Fruit fly (Drosophila melanogaster): ENCODE results near the gene CtsK1.
A peak's percentile ranks its signal among the peaks of the same experiment; 100 is the strongest.

The CtsK1 gene

dm6 chr3L:13993742-13994719 lies at the start of gene CtsK1 (continued):
- TF ChIP-seq otp (GFP tag; IDR thresholded peaks at IDR 0.05): no peak
- TF ChIP-seq CG4617 (GFP tag; optimal IDR thresholded peaks at IDR 0.05; ENCODE audit: borderline replicate concordance): no peak
- TF ChIP-seq CG10959 (GFP tag; IDR thresholded peaks at IDR 0.05): no peak
- TF ChIP-seq CG32532 (GFP tag; IDR thresholded peaks at IDR 0.05): peak; percentile 51; the same call in 1 of the 2 replicates
- TF ChIP-seq CG31365 (tag; optimal IDR thresholded peaks at IDR 0.05): no peak
- TF ChIP-seq ind (GFP tag; optimal IDR thresholded peaks at IDR 0.05): peak; percentile 2
- no peak for TF ChIP-seq Dek (tag; optimal IDR thresholded peaks at IDR 0.05)
- no peak for TF ChIP-seq aop (GFP tag; IDR thresholded peaks at IDR 0.05)
- TF ChIP-seq pan (optimal IDR thresholded peaks at IDR 0.05): no peak
- peak in 1 of 2 experiments; percentile 74 for TF ChIP-seq pan (GFP tag; optimal IDR thresholded peaks at IDR 0.05 in 1 of 2, IDR thresholded peaks at IDR 0.05 in 1 of 2)
- no peak for TF ChIP-seq fd64A (GFP tag; optimal IDR thresholded peaks at IDR 0.05)
- TF ChIP-seq CG18619 (GFP tag; optimal IDR thresholded peaks at IDR 0.05): no peak
- no peak for TF ChIP-seq bab2 (GFP tag; optimal IDR thresholded peaks at IDR 0.05)
- no peak for TF ChIP-seq shn (GFP tag; optimal IDR thresholded peaks at IDR 0.05)
- no peak for TF ChIP-seq CG7556 (GFP tag; optimal IDR thresholded peaks at IDR 0.05)
- TF ChIP-seq Sox100B (GFP tag; optimal IDR thresholded peaks at IDR 0.05): peak; percentile 24
- peak; percentile 34 for TF ChIP-seq CG2120 (GFP tag; optimal IDR thresholded peaks at IDR 0.05)
- TF ChIP-seq CG3726 (GFP tag; IDR thresholded peaks at IDR 0.05): no peak
- peak; percentile 70 for TF ChIP-seq Xrp1 (GFP tag; IDR thresholded peaks at IDR 0.05)
- TF ChIP-seq psq (GFP tag; optimal IDR thresholded peaks at IDR 0.05): no peak
- 0 out of 2 replicates have a peak, but pooled peaks have one; percentile 10 for TF ChIP-seq Ada2b (GFP tag; IDR thresholded peaks at IDR 0.05)
- peak; percentile 16 for TF ChIP-seq grau (tag; optimal IDR thresholded peaks at IDR 0.05)
- 0 out of 2 replicates have a peak, but pooled peaks have one; percentile 25 for TF ChIP-seq CG10366 (GFP tag; IDR thresholded peaks at IDR 0.05)
- no peak for TF ChIP-seq tna (GFP tag; IDR thresholded peaks at IDR 0.05; ENCODE audit: partially characterized antibody)
- TF ChIP-seq Blimp-1 (GFP tag; optimal IDR thresholded peaks at IDR 0.05): no peak
- no peak for TF ChIP-seq CG34376 (GFP tag; optimal IDR thresholded peaks at IDR 0.05)
- peak; percentile 53 for TF ChIP-seq gfzf (GFP tag; optimal IDR thresholded peaks at IDR 0.05)
- TF ChIP-seq cato (GFP tag; optimal IDR thresholded peaks at IDR 0.05; ENCODE audit: borderline replicate concordance): no peak
- TF ChIP-seq Opbp (GFP tag; IDR thresholded peaks at IDR 0.05; ENCODE audit: partially characterized antibody): 0 out of 3 replicates have a peak, but pooled peaks have one; percentile 33
- no peak; the same call in 1 of the 2 replicates for TF ChIP-seq Rfx (GFP tag; IDR thresholded peaks at IDR 0.05)
- peak in 1 of 2 experiments; percentile 25 for TF ChIP-seq Hr51 (GFP tag; optimal IDR thresholded peaks at IDR 0.05)
- TF ChIP-seq CG17802 (tag; optimal IDR thresholded peaks at IDR 0.05): no peak
- peak; percentile 16; the same call in 1 of the 3 replicates for TF ChIP-seq tgo (GFP tag; IDR thresholded peaks at IDR 0.05)
- no peak for TF ChIP-seq jigr1 (GFP tag; IDR thresholded peaks at IDR 0.05)
- TF ChIP-seq CkIIα-i1 (GFP tag; IDR thresholded peaks at IDR 0.05): no peak
- TF ChIP-seq Deaf1 (tag; optimal IDR thresholded peaks at IDR 0.05): no peak
- no peak for TF ChIP-seq CG7928 (GFP tag; optimal IDR thresholded peaks at IDR 0.05)
- TF ChIP-seq CG30403 (GFP tag; optimal IDR thresholded peaks at IDR 0.05): peak; percentile 20
- peak; percentile 99 for TF ChIP-seq CG6254 (GFP tag; optimal IDR thresholded peaks at IDR 0.05)
- TF ChIP-seq Sry-β (GFP tag; optimal IDR thresholded peaks at IDR 0.05): no peak
- peak; percentile 30 for TF ChIP-seq Hmr (GFP tag; optimal IDR thresholded peaks at IDR 0.05)
- TF ChIP-seq CG4282 (GFP tag; optimal IDR thresholded peaks at IDR 0.05): no peak
- no peak for TF ChIP-seq CG17568 (GFP tag; optimal IDR thresholded peaks at IDR 0.05)
- no peak for TF ChIP-seq CG13775 (GFP tag; optimal IDR thresholded peaks at IDR 0.05)
- TF ChIP-seq Dbx (GFP tag; IDR thresholded peaks at IDR 0.05): peak; percentile 36; the same call in 1 of the 3 replicates
- peak; percentile 78 for TF ChIP-seq Doc3 (GFP tag; IDR thresholded peaks at IDR 0.05; ENCODE audit: partially characterized antibody)
- TF ChIP-seq BtbVII (GFP tag; optimal IDR thresholded peaks at IDR 0.05): no peak

Data from whole organism, embryonic.